Fruit fly (Drosophila melanogaster) whole organism, embryonic: ENCODE data around the gene eIF4E6.

Source experiments
- Asciz ChIP-seq: fragments of 200-800 bp; sonication (Bioruptor generic); optimal IDR thresholded peaks from 2 replicates; lab custom pipeline; 2017; ENCODE audit warnings: missing biosample characterization, mild to moderate bottlenecking, missing genetic modification characterization, missing genetic modification reagents
- B-H2 ChIP-seq: fragments of 200-800 bp; sonication (Bioruptor generic); optimal IDR thresholded peaks from 2 replicates; lab custom pipeline; 2018; ENCODE audit warnings: missing biosample characterization, mild to moderate bottlenecking, missing genetic modification characterization
- CG13624 ChIP-seq: fragments of 200-800 bp; sonication (Bioruptor generic); optimal IDR thresholded peaks from 2 replicates; lab custom pipeline; 2016; ENCODE audit warnings: missing biosample characterization, missing genetic modification characterization
- CG16815 ChIP-seq: fragments of 200-800 bp; sonication (Bioruptor generic); optimal IDR thresholded peaks from 3 replicates; lab custom pipeline; 2017; ENCODE audit warnings: missing biosample characterization, mild to moderate bottlenecking, missing genetic modification characterization
- CG17361 ChIP-seq: fragments of 200-800 bp; sonication (Bioruptor generic); IDR thresholded peaks from 3 replicates; pipeline ENCODE4 v1.3.6; 2022; ENCODE audit warnings: missing biosample characterization, missing genetic modification characterization
- CG18262 ChIP-seq: fragments of 200-800 bp; optimal IDR thresholded peaks from 3 replicates; lab custom pipeline; 2019; ENCODE audit warnings: missing biosample characterization, mild to moderate bottlenecking, missing genetic modification characterization, moderate library complexity
- CG1832 ChIP-seq: fragments of 200-800 bp; sonication (Bioruptor generic); optimal IDR thresholded peaks from 2 replicates; lab custom pipeline; 2017; ENCODE audit warnings: missing biosample characterization, mild to moderate bottlenecking, missing genetic modification characterization, inconsistent platforms
- CG2875 ChIP-seq: fragments of 200-800 bp; sonication (Bioruptor generic); optimal IDR thresholded peaks from 2 replicates; lab custom pipeline; 2017; ENCODE audit warnings: missing biosample characterization, mild to moderate bottlenecking, missing genetic modification characterization, missing genetic modification reagents
- CG32772 ChIP-seq: fragments of 200-800 bp; sonication (Bioruptor generic); IDR thresholded peaks from 2 replicates; pipeline ENCODE4 v1.3.6; 2022; ENCODE audit warnings: missing biosample characterization, missing genetic modification characterization
- CG3995 ChIP-seq: fragments of 200-800 bp; sonication (Bioruptor generic); optimal IDR thresholded peaks from 3 replicates; lab custom pipeline; 2016; ENCODE audit warnings: missing biosample characterization, missing genetic modification characterization
- CG4424 ChIP-seq: fragments of 200-800 bp; sonication (Bioruptor generic); optimal IDR thresholded peaks from 3 replicates; lab custom pipeline; 2016; ENCODE audit warnings: missing biosample characterization, missing genetic modification characterization
- CG6683 ChIP-seq: fragments of 200-800 bp; sonication (Bioruptor generic); optimal IDR thresholded peaks from 2 replicates; lab custom pipeline; 2017; ENCODE audit warnings: missing biosample characterization, mild to moderate bottlenecking, missing genetic modification characterization, missing genetic modification reagents
- CG8281 ChIP-seq: fragments of 200-800 bp; sonication (Bioruptor generic); optimal IDR thresholded peaks from 2 replicates; lab custom pipeline; 2018; ENCODE audit warnings: missing biosample characterization, mild to moderate bottlenecking, missing genetic modification characterization, moderate library complexity
- CG9876 ChIP-seq: fragments of 200-800 bp; sonication (Bioruptor generic); optimal IDR thresholded peaks from 2 replicates; lab custom pipeline; 2016; ENCODE audit warnings: missing biosample characterization, missing genetic modification characterization
- Camta ChIP-seq: fragments of 200-800 bp; sonication (Bioruptor generic); optimal IDR thresholded peaks from 2 replicates; lab custom pipeline; 2016; ENCODE audit warnings: missing biosample characterization, missing genetic modification characterization
- Deaf1 ChIP-seq: fragments of 200-800 bp; optimal IDR thresholded peaks from 3 replicates; lab custom pipeline; 2019; ENCODE audit warnings: missing biosample characterization, mild to moderate bottlenecking, missing genetic modification characterization, moderate library complexity
- Doc2 ChIP-seq: fragments of 200-800 bp; sonication (Bioruptor generic); IDR thresholded peaks from 2 replicates; pipeline ENCODE4 v1.3.6; 2022; ENCODE audit warnings: missing biosample characterization, missing genetic modification characterization
- Doc3 ChIP-seq: fragments of 200-800 bp; sonication (Bioruptor generic); IDR thresholded peaks from 3 replicates; pipeline ENCODE4 v1.3.6; 2022; ENCODE audit warnings: missing biosample characterization, missing genetic modification characterization; ENCODE audit not compliant: partially characterized antibody
- HLH3B ChIP-seq: fragments of 200-800 bp; sonication (Bioruptor generic); IDR thresholded peaks from 2 replicates; pipeline ENCODE4 v1.3.6; 2022; ENCODE audit warnings: missing biosample characterization, missing genetic modification characterization
- Hr78 ChIP-seq, 2 experiments: fragments of 200-800 bp in 1 of 2; fragments of >200 bp in 1 of 2; sonication (Bioruptor generic) in 1 of 2; optimal IDR thresholded peaks; 2 replicates each; lab custom pipeline; 2017 to 2019; ENCODE audit warnings: missing biosample characterization in 2 of 2, missing genetic modification characterization in 2 of 2, mild to moderate bottlenecking in 1 of 2, moderate library complexity in 1 of 2
- Lpt ChIP-seq: fragments of >200 bp; optimal IDR thresholded peaks from 2 replicates; lab custom pipeline; 2018; ENCODE audit warnings: missing biosample characterization, missing genetic modification characterization
- Mad ChIP-seq: fragments of 200-800 bp; sonication (Bioruptor generic); optimal IDR thresholded peaks from 2 replicates; lab custom pipeline; 2016; ENCODE audit warnings: missing biosample characterization, missing genetic modification characterization
- Nf-YA ChIP-seq: fragments of 200-800 bp; sonication (Bioruptor generic); IDR thresholded peaks from 2 replicates; pipeline ENCODE4 v1.3.6; 2022; ENCODE audit warnings: missing biosample characterization, missing genetic modification characterization
- Ravus ChIP-seq: fragments of 200-800 bp; sonication (Bioruptor generic); IDR thresholded peaks from 2 replicates; pipeline ENCODE4 v1.3.6; 2022; ENCODE audit warnings: missing biosample characterization, missing genetic modification characterization
- Sox100B ChIP-seq: fragments of 200-800 bp; sonication (Bioruptor generic); optimal IDR thresholded peaks from 3 replicates; lab custom pipeline; 2018; ENCODE audit warnings: missing biosample characterization, mild to moderate bottlenecking, missing genetic modification characterization
- amos ChIP-seq: fragments of 200-800 bp; sonication (Bioruptor generic); IDR thresholded peaks from 2 replicates; pipeline ENCODE4 v1.3.6; 2022; ENCODE audit warnings: missing biosample characterization, missing genetic modification characterization; ENCODE audit not compliant: partially characterized antibody
- cad ChIP-seq: fragments of >200 bp; optimal IDR thresholded peaks from 2 replicates; lab custom pipeline; 2017; ENCODE audit warnings: missing biosample characterization, missing genetic modification characterization
- da ChIP-seq: fragments of 200-800 bp; sonication (Bioruptor generic); optimal IDR thresholded peaks from 2 replicates; lab custom pipeline; 2016; ENCODE audit warnings: missing biosample characterization, missing genetic modification characterization
- dm ChIP-seq: fragments of 200-800 bp; sonication (Bioruptor generic); optimal IDR thresholded peaks from 3 replicates; lab custom pipeline; 2016; ENCODE audit warnings: missing biosample characterization, missing genetic modification characterization
- dmrt99B ChIP-seq: fragments of 200-800 bp; sonication (Bioruptor generic); optimal IDR thresholded peaks from 2 replicates; lab custom pipeline; 2018; ENCODE audit warnings: missing biosample characterization, mild to moderate bottlenecking, missing genetic modification characterization, moderate library complexity
- fd64A ChIP-seq: fragments of 200-800 bp; sonication (Bioruptor generic); optimal IDR thresholded peaks from 3 replicates; lab custom pipeline; 2018; ENCODE audit warnings: missing biosample characterization, mild to moderate bottlenecking, missing genetic modification characterization
- fu2 ChIP-seq: fragments of 200-800 bp; sonication (Bioruptor generic); optimal IDR thresholded peaks from 2 replicates; lab custom pipeline; 2016; ENCODE audit warnings: missing biosample characterization, missing genetic modification characterization
- gro ChIP-seq: fragments of 200-800 bp; sonication (Bioruptor generic); optimal IDR thresholded peaks from 2 replicates; lab custom pipeline; 2016; ENCODE audit warnings: missing biosample characterization, missing genetic modification characterization
- lola ChIP-seq, 3 experiments: fragments of >200 bp in 2 of 3; fragments of 200-800 bp in 1 of 3; sonication (Bioruptor generic) in 1 of 3; optimal IDR thresholded peaks; 2 replicates each; lab custom pipeline; 2017 to 2019; ENCODE audit warnings: missing biosample characterization in 3 of 3, missing genetic modification characterization in 3 of 3, mild to moderate bottlenecking in 1 of 3, moderate library complexity in 1 of 3
- lov ChIP-seq, 2 experiments: fragments of 200-800 bp in 1 of 2; fragments of >200 bp in 1 of 2; sonication (Bioruptor generic) in 1 of 2; IDR thresholded peaks in 1 of 2; optimal IDR thresholded peaks in 1 of 2; 2 replicates in 1 of 2; 3 replicates in 1 of 2; pipeline versions ENCODE4 v1.3.6 to Lab custom; 2017 to 2022; ENCODE audit warnings: missing biosample characterization in 1 of 2, missing genetic modification characterization in 1 of 2
- pho ChIP-seq: fragments of 200-800 bp; sonication (Bioruptor generic); optimal IDR thresholded peaks from 2 replicates; lab custom pipeline; 2016; ENCODE audit warnings: missing biosample characterization, missing genetic modification characterization
- phol ChIP-seq: fragments of 200-800 bp; sonication (Bioruptor generic); optimal IDR thresholded peaks from 3 replicates; lab custom pipeline; 2018; ENCODE audit warnings: missing biosample characterization, mild to moderate bottlenecking, missing genetic modification characterization, moderate library complexity
- pita ChIP-seq: fragments of 200-800 bp; sonication (Bioruptor generic); optimal IDR thresholded peaks from 2 replicates; lab custom pipeline; 2017; ENCODE audit warnings: missing biosample characterization, mild to moderate bottlenecking, missing genetic modification characterization
- pnt ChIP-seq: fragments of 200-800 bp; sonication (Bioruptor generic); optimal IDR thresholded peaks from 3 replicates; lab custom pipeline; 2016; ENCODE audit warnings: missing biosample characterization, missing genetic modification characterization
- prd ChIP-seq, 3 experiments: fragments of >200 bp in 2 of 3; fragments of 200-800 bp in 1 of 3; sonication (Bioruptor generic) in 1 of 3; optimal IDR thresholded peaks in 2 of 3; IDR thresholded peaks in 1 of 3; 2 replicates in 2 of 3; 3 replicates in 1 of 3; pipeline versions ENCODE4 v1.3.6 to Lab custom; 2017 to 2022; ENCODE audit warnings: missing biosample characterization in 1 of 3, missing genetic modification characterization in 1 of 3
- scrt ChIP-seq: fragments of 200-800 bp; sonication (Bioruptor generic); optimal IDR thresholded peaks from 2 replicates; lab custom pipeline; 2018; ENCODE audit warnings: missing biosample characterization, mild to moderate bottlenecking, missing genetic modification characterization, moderate library complexity
- sens-2 ChIP-seq: fragments of 200-800 bp; sonication (Bioruptor generic); IDR thresholded peaks from 2 replicates; pipeline ENCODE4 v1.3.6; 2022; ENCODE audit warnings: missing biosample characterization, missing genetic modification characterization
- slou ChIP-seq: fragments of 200-800 bp; sonication (Bioruptor generic); optimal IDR thresholded peaks from 3 replicates; lab custom pipeline; 2016; ENCODE audit warnings: missing biosample characterization, missing genetic modification characterization
- ssp ChIP-seq: fragments of 200-800 bp; sonication (Bioruptor generic); IDR thresholded peaks from 2 replicates; pipeline ENCODE4 v1.3.6; 2022; ENCODE audit warnings: missing biosample characterization, missing genetic modification characterization
- unc-4 ChIP-seq: fragments of 200-800 bp; sonication (Bioruptor generic); IDR thresholded peaks from 2 replicates; pipeline ENCODE4 v1.3.6; 2022; ENCODE audit warnings: missing biosample characterization, missing genetic modification characterization; ENCODE audit not compliant: partially characterized antibody
- wor ChIP-seq: fragments of 200-800 bp; sonication (Bioruptor generic); IDR thresholded peaks from 2 replicates; pipeline ENCODE4 v1.3.6; 2022; ENCODE audit warnings: missing biosample characterization, missing genetic modification characterization
- zf30C ChIP-seq: fragments of 200-800 bp; sonication (Bioruptor generic); optimal IDR thresholded peaks from 3 replicates; lab custom pipeline; 2018; ENCODE audit warnings: missing biosample characterization, mild to moderate bottlenecking, missing genetic modification characterization

Gene eIF4E6

DNA sequence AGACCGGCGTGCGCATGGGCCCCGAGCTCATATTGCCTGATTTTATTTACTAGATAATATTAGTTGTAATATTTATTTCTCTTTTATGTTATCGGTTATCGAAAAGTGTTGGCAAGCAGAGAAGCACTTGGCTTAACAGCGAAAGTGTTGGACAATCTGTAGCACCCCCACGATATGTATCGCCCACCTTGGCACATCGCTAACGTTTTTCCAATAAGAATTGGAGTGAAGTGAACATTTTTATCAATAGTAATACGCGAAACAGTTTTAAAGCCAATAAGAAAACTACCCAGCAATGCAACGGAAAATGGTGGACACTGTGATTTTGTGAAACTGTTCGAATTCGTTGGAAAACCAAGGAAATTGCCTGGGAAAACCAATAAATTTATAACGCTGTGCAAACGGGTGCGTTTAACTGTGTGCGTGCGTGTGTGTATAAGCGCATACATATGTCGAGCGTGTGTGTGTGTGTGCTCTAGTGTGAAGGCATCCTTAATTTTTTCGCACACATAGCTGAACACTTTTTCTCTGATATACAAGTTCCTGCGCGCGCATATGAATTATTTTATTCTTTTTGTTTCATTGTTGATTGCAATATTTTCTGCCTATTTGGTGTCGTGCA is 12.1 kb upstream of the eIF4E6 start, which contains the start of the genes Slu7 and Pkc98E (continued):
- TF ChIP-seq Sox100B (GFP tag; lab: Kevin White, UChicago): no peak
- peak; percentile 43 for TF ChIP-seq CG4424
- no peak for TF ChIP-seq zf30C (GFP tag; lab: Kevin White, UChicago)
- TF ChIP-seq prd (optimal IDR thresholded peaks at IDR 0.05; lab: Kevin White, UChicago): no peak
- peak; percentile 76 for TF ChIP-seq prd (GFP tag; IDR thresholded peaks at IDR 0.05; lab: Robert Waterston, UW)
- TF ChIP-seq CG13624: peak; percentile 66
- TF ChIP-seq HLH3B (GFP tag; lab: Robert Waterston, UW): 0 out of 2 replicates have a peak, but pooled peaks have one; percentile 29
- TF ChIP-seq lola (GFP tag; optimal IDR thresholded peaks at IDR 0.05; lab: Kevin White, UChicago): peak in 1 of 3 experiments; percentile 68
- no peak for TF ChIP-seq sens-2
- TF ChIP-seq Ravus (GFP tag; lab: Robert Waterston, UW): no peak
- TF ChIP-seq lov (optimal IDR thresholded peaks at IDR 0.05; lab: Kevin White, UChicago): no peak
- 0 out of 3 replicates have a peak, but pooled peaks have one; percentile 59 for TF ChIP-seq lov (GFP tag; IDR thresholded peaks at IDR 0.05; lab: Robert Waterston, UW)
- TF ChIP-seq gro (GFP tag; lab: Kevin White, UChicago): peak; percentile 88
- no peak for TF ChIP-seq Hr78 (GFP tag; optimal IDR thresholded peaks at IDR 0.05; lab: Kevin White, UChicago)
- TF ChIP-seq Camta (GFP tag; lab: Kevin White, UChicago): peak; percentile 39
- peak; percentile 70 for TF ChIP-seq da (GFP tag; lab: Kevin White, UChicago)
- TF ChIP-seq B-H2: peak; percentile 80
- peak; percentile 13 for TF ChIP-seq slou (GFP tag; lab: Kevin White, UChicago)
- no peak for TF ChIP-seq Asciz (GFP tag; lab: Kevin White, UChicago)
- peak; percentile 46 for TF ChIP-seq CG9876 (GFP tag; lab: Kevin White, UChicago)
- TF ChIP-seq CG2875 (GFP tag; lab: Kevin White, UChicago): no peak
- TF ChIP-seq amos: peak; percentile 94
- 0 out of 2 replicates have a peak, but pooled peaks have one; percentile 11 for TF ChIP-seq CG32772 (GFP tag; lab: Robert Waterston, UW)
- no peak for TF ChIP-seq fd64A
- peak; percentile 30 for TF ChIP-seq CG16815 (GFP tag; lab: Kevin White, UChicago)
- TF ChIP-seq Doc3 (GFP tag; lab: Robert Waterston, UW): peak; percentile 71
- peak; percentile 53 for TF ChIP-seq ssp
- TF ChIP-seq Doc2 (GFP tag; lab: Robert Waterston, UW): no peak
- no peak for TF ChIP-seq wor (GFP tag; lab: Robert Waterston, UW)
- TF ChIP-seq pnt (GFP tag; lab: Kevin White, UChicago): no peak
- TF ChIP-seq Mad (GFP tag; lab: Kevin White, UChicago): peak; percentile 72
- TF ChIP-seq phol (tag; lab: Kevin White, UChicago): peak; percentile 63
- TF ChIP-seq Nf-YA (GFP tag; lab: Robert Waterston, UW): no peak
- TF ChIP-seq pho (GFP tag; lab: Kevin White, UChicago): peak; percentile 68
- peak; percentile 71 for TF ChIP-seq fu2 (GFP tag; lab: Kevin White, UChicago)
- TF ChIP-seq pita: no peak
- TF ChIP-seq CG1832 (GFP tag; lab: Kevin White, UChicago): no peak
- TF ChIP-seq CG17361 (GFP tag; lab: Robert Waterston, UW): peak; percentile 14; the same call in 2 of the 3 replicates
- TF ChIP-seq scrt (GFP tag; lab: Kevin White, UChicago): peak; percentile 19
- TF ChIP-seq CG3995 (GFP tag; lab: Kevin White, UChicago): peak; percentile 47
- no peak for TF ChIP-seq Deaf1 (tag; lab: Kevin White, UChicago)
- TF ChIP-seq dmrt99B (tag; lab: Kevin White, UChicago): peak; percentile 18
- TF ChIP-seq CG8281: no peak
- TF ChIP-seq unc-4: peak; percentile 87
- no peak for TF ChIP-seq cad
- TF ChIP-seq CG18262: no peak
- peak; percentile 63 for TF ChIP-seq dm
- no peak for TF ChIP-seq CG6683 (GFP tag; lab: Kevin White, UChicago)
- TF ChIP-seq Lpt (GFP tag; lab: Kevin White, UChicago): no peak
